Fruit fly (Drosophila melanogaster): ENCODE data around the gene CG4408.
A peak's percentile ranks its signal among the peaks of the same experiment; 100 is the strongest.

The CG4408 gene

dm6 chr3R:23326292-23326691, 37.1 kb downstream of the CG4408 start:
- TF ChIP-seq rn (GFP tag; IDR thresholded peaks at IDR 0.05): peak; percentile 93
- TF ChIP-seq CG12605 (GFP tag; IDR thresholded peaks at IDR 0.05): peak; percentile 91
- peak; percentile 95 for TF ChIP-seq Pif1B (GFP tag; optimal IDR thresholded peaks at IDR 0.05)
- TF ChIP-seq D1 (tag; optimal IDR thresholded peaks at IDR 0.05): peak; percentile 76
- TF ChIP-seq gl (tag; optimal IDR thresholded peaks at IDR 0.05): peak; percentile 97
- TF ChIP-seq CG13204 (GFP tag; optimal IDR thresholded peaks at IDR 0.05): peak; percentile 90
- peak; percentile 89 for TF ChIP-seq CG32121 (GFP tag; IDR thresholded peaks at IDR 0.05)
- peak; percentile 98 for TF ChIP-seq CG34367 (tag; optimal IDR thresholded peaks at IDR 0.05)
- TF ChIP-seq Ets98B (GFP tag; IDR thresholded peaks at IDR 0.05): peak; percentile 96
- peak; percentile 90 for TF ChIP-seq EcR (GFP tag; optimal IDR thresholded peaks at IDR 0.05)
- peak; percentile 97 for TF ChIP-seq CG9948 (tag; optimal IDR thresholded peaks at IDR 0.05)
- TF ChIP-seq Snoo (tag; optimal IDR thresholded peaks at IDR 0.05): peak; percentile 69
- peak; percentile 98 for TF ChIP-seq CG14655 (GFP tag; optimal IDR thresholded peaks at IDR 0.05)
- peak; percentile 98 for TF ChIP-seq fd96Ca (GFP tag; IDR thresholded peaks at IDR 0.05)
- TF ChIP-seq CG4496 (GFP tag; IDR thresholded peaks at IDR 0.05): peak; percentile 97
- TF ChIP-seq CG8301 (tag; optimal IDR thresholded peaks at IDR 0.05): peak; percentile 98
- TF ChIP-seq CG8159 (tag; optimal IDR thresholded peaks at IDR 0.05): peak; percentile 97
- peak; percentile 97 for TF ChIP-seq CG17806 (tag; optimal IDR thresholded peaks at IDR 0.05)
- peak; percentile 96 for TF ChIP-seq Pif1A (GFP tag; optimal IDR thresholded peaks at IDR 0.05)
- peak; percentile 97 for TF ChIP-seq CG15710 (tag; optimal IDR thresholded peaks at IDR 0.05)
- TF ChIP-seq CG10348 (GFP tag; IDR thresholded peaks at IDR 0.05): peak; percentile 70

dm6 chr3R:23325710-23326109, 37.7 kb downstream of the CG4408 start:
- TF ChIP-seq CG8301 (tag; optimal IDR thresholded peaks at IDR 0.05) (no peak), CG13204 (GFP tag; optimal IDR thresholded peaks at IDR 0.05) (peak; percentile 62)

- TF ChIP-seq Snoo (tag; optimal IDR thresholded peaks at IDR 0.05): no peak
- no peak for TF ChIP-seq CG32121 (GFP tag; IDR thresholded peaks at IDR 0.05)
- no peak for TF ChIP-seq CG34367 (tag; optimal IDR thresholded peaks at IDR 0.05)
- TF ChIP-seq fd96Ca (GFP tag; IDR thresholded peaks at IDR 0.05): peak; percentile 51; the same call in 2 of the 3 replicates
- no peak for TF ChIP-seq gl (tag; optimal IDR thresholded peaks at IDR 0.05)
- TF ChIP-seq rn (GFP tag; IDR thresholded peaks at IDR 0.05): no peak
- peak; percentile 55 for TF ChIP-seq CG14655 (GFP tag; optimal IDR thresholded peaks at IDR 0.05)
- TF ChIP-seq CG12605 (GFP tag; IDR thresholded peaks at IDR 0.05): no peak
- peak; percentile 35; the same call in 1 of the 3 replicates for TF ChIP-seq CG4496 (GFP tag; IDR thresholded peaks at IDR 0.05)
- no peak for TF ChIP-seq CG10348 (GFP tag; IDR thresholded peaks at IDR 0.05)
- no peak for TF ChIP-seq D1 (tag; optimal IDR thresholded peaks at IDR 0.05)
- no peak for TF ChIP-seq CG15710 (tag; optimal IDR thresholded peaks at IDR 0.05)
- no peak for TF ChIP-seq Pif1B (GFP tag; optimal IDR thresholded peaks at IDR 0.05)
- peak; percentile 4 for TF ChIP-seq CG9948 (tag; optimal IDR thresholded peaks at IDR 0.05)
- TF ChIP-seq CG17806 (tag; optimal IDR thresholded peaks at IDR 0.05): no peak
- TF ChIP-seq CG13204 (GFP tag; optimal IDR thresholded peaks at IDR 0.05): peak; percentile 49
- no peak for TF ChIP-seq Ets98B (GFP tag; IDR thresholded peaks at IDR 0.05)
- peak; percentile 64 for TF ChIP-seq CG8301 (tag; optimal IDR thresholded peaks at IDR 0.05)
- peak; percentile 10 for TF ChIP-seq Pif1A (GFP tag; optimal IDR thresholded peaks at IDR 0.05)
- peak; percentile 48 for TF ChIP-seq EcR (GFP tag; optimal IDR thresholded peaks at IDR 0.05)
- peak; percentile 6 for TF ChIP-seq CG8159 (tag; optimal IDR thresholded peaks at IDR 0.05)
Observed at dm6 chr3R:23323639-23324350, 39.6 kb downstream of the CG4408 start.

- TF ChIP-seq CG15710 (tag; optimal IDR thresholded peaks at IDR 0.05): no peak
- no peak for TF ChIP-seq CG14655 (GFP tag; optimal IDR thresholded peaks at IDR 0.05)
- TF ChIP-seq CG17806 (tag; optimal IDR thresholded peaks at IDR 0.05): no peak
- no peak for TF ChIP-seq EcR (GFP tag; optimal IDR thresholded peaks at IDR 0.05)
- TF ChIP-seq Ets98B (GFP tag; IDR thresholded peaks at IDR 0.05): no peak
- no peak for TF ChIP-seq CG4496 (GFP tag; IDR thresholded peaks at IDR 0.05)
- no peak for TF ChIP-seq Pif1B (GFP tag; optimal IDR thresholded peaks at IDR 0.05)
- no peak for TF ChIP-seq CG9948 (tag; optimal IDR thresholded peaks at IDR 0.05)
- no peak for TF ChIP-seq CG8301 (tag; optimal IDR thresholded peaks at IDR 0.05)
Observed at dm6 chr3R:23320251-23320650, 43.1 kb downstream of the CG4408 start.

- TF ChIP-seq CG15710 (tag; optimal IDR thresholded peaks at IDR 0.05) (peak; percentile 35), EcR (GFP tag; optimal IDR thresholded peaks at IDR 0.05) (no peak), CG9948 (tag; optimal IDR thresholded peaks at IDR 0.05) (no peak), CG34367 (tag; optimal IDR thresholded peaks at IDR 0.05) (no peak), Snoo (tag; optimal IDR thresholded peaks at IDR 0.05) (no peak), CG8301 (tag; optimal IDR thresholded peaks at IDR 0.05) (peak; percentile 26), CG13204 (GFP tag; optimal IDR thresholded peaks at IDR 0.05) (peak; percentile 33), CG4496 (GFP tag; IDR thresholded peaks at IDR 0.05) (peak; percentile 54; the same call in 2 of the 3 replicates), Pif1B (GFP tag; optimal IDR thresholded peaks at IDR 0.05) (peak; percentile 47), CG12605 (GFP tag; IDR thresholded peaks at IDR 0.05) (peak; percentile 72), gl (tag; optimal IDR thresholded peaks at IDR 0.05) (peak; percentile 55), Ets98B (GFP tag; IDR thresholded peaks at IDR 0.05) (no peak), Pif1A (GFP tag; optimal IDR thresholded peaks at IDR 0.05) (peak; percentile 65), CG8159 (tag; optimal IDR thresholded peaks at IDR 0.05) (peak; percentile 31), CG10348 (GFP tag; IDR thresholded peaks at IDR 0.05) (no peak), D1 (tag; optimal IDR thresholded peaks at IDR 0.05) (no peak), CG17806 (tag; optimal IDR thresholded peaks at IDR 0.05) (peak; percentile 15), CG14655 (GFP tag; optimal IDR thresholded peaks at IDR 0.05) (peak; percentile 58), fd96Ca (GFP tag; IDR thresholded peaks at IDR 0.05) (peak; percentile 46; the same call in 1 of the 3 replicates), CG32121 (GFP tag; IDR thresholded peaks at IDR 0.05) (no peak), rn (GFP tag; IDR thresholded peaks at IDR 0.05) (no peak)
Observed at dm6 chr3R:23318928-23319327, 44.4 kb downstream of the CG4408 start.
